Fruit fly (Drosophila melanogaster) S2 (cell line): ENCODE measurements around the gene Ip259.
A peak's percentile ranks its signal among the peaks of the same experiment; 100 is the strongest.

Source experiments
- CG8478 ChIP-seq: fragments of >200 bp; optimal IDR thresholded peaks from 2 replicates; lab custom pipeline; 2018
- CTCF ChIP-seq, 2 experiments: fragments of >200 bp; optimal IDR thresholded peaks; 2 replicates each; lab custom pipeline; 2018

Ip259 gene

DNA sequence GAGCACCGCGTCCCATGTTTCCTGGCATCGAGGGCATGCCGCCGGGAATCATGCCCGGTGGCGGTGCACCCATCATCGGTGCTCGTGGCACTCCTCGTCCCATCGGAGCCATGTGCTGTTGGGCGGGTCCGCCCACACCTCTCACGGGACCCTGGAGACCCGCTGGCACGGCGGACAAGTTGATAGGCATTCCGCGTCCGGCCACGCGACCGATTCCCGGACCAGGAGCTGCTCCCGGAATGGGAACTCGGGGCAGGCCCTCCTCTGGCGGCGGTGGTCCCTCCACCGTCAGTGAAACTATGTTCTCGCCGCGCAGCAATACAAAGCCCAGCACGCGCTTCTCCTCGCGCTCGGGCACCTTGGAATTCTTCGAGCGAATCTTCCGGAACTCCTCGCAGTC is 17.4 kb downstream of the Ip259 start:
- no peak for TF ChIP-seq CTCF (optimal IDR thresholded peaks at IDR 0.05; lab: Kevin White, UChicago)
- TF ChIP-seq CG8478 (lab: Kevin White, UChicago) = no peak

DNA sequence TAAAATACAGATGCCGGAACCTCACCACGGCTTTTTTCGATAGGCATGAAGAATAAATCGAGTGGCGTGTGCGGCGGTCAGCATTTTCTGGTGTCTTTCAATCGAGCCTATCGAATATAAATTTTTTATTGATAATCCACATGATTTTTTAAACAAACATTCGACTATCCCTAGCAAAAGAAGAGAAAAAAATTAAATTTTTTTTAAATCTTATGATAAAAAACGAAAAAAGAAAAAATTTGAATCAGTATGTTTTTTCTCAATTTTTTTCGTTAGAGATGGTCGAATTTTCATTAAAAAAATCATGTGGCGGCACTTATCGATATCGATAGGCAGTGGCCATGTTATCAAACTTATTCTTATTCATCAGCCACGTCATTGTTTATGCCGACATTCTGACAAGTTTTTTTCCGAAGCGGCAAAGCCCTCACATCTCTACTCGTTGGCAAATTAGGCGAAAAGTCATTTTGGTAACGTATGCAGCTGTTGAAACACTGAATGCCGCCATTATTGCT is 18.4 kb downstream of the Ip259 start, which contains the start of the genes SmB and KdelR:
Gene SmB, minus strand, starts transcription at position 94 of the 515 bp plus-strand sequence.
Gene KdelR, plus strand, starts transcription at position 354 of the 515 bp plus-strand sequence.
- TF ChIP-seq CG8478 (lab: Kevin White, UChicago) = no peak
- no peak for TF ChIP-seq CTCF (optimal IDR thresholded peaks at IDR 0.05; lab: Kevin White, UChicago)

DNA sequence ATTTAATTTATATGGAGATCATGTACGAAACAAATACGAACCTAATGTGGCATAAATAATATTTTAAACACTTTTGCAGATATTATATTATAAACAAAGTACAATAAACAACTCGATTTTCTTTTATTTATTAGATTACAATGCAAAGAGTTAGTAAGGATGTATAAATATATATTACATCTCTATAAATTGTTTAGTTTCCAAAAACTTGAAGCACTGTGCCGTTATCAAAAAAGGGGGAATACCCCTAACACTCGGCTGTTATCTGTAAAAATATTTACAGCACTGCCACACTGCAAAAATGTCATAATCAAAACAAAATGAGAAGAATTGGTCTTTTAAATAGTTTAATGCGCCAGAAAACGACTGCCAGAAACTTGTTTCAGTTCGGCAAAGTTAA is 20.4 kb downstream of the Ip259 start, which contains the start of gene CG5188:
Gene CG5188, plus strand, starts transcription at position 302 of the 400 bp plus-strand sequence.
- no peak for TF ChIP-seq CG8478 (lab: Kevin White, UChicago)
- no peak for TF ChIP-seq CTCF (optimal IDR thresholded peaks at IDR 0.05; lab: Kevin White, UChicago)

DNA sequence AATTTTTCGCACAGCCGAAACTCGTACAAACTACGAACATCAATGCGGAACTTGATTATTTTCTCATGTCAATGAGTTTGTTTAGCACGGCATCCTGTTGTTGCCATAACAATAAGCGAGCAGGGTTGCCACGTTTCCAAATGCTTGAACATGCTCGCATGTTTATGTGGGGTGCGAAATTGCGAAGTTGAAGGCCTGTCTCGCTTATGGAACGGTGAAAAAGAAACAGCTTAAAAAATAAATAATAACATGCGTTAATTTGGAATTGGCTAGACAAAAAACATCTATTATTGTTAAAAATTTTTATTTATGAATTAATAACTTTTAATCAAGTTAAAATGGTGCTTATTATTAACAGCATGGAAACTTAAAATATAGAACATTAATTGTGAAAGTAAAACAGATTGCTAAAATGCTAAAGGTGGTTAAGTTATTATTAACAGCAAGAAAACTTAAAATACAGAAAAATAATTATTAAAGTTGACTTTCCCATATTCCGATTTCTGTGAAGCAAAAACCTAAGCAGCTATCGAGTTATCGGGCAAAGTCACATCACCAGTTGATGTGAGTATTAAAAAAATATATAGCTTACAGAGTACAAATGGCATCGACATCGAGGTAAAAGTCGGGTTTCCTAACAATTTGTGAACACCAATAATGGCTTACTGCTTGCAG is 22.8 kb downstream of the Ip259 start, which contains the start of the genes Bug22 and TfIIB:
Gene Bug22, minus strand, starts transcription at position 117 of the 675 bp plus-strand sequence.
Gene TfIIB, plus strand, starts transcription at position 537 of the 675 bp plus-strand sequence.
- TF ChIP-seq CTCF (optimal IDR thresholded peaks at IDR 0.05; lab: Kevin White, UChicago) = no peak
- TF ChIP-seq CG8478 (lab: Kevin White, UChicago) = no peak

DNA sequence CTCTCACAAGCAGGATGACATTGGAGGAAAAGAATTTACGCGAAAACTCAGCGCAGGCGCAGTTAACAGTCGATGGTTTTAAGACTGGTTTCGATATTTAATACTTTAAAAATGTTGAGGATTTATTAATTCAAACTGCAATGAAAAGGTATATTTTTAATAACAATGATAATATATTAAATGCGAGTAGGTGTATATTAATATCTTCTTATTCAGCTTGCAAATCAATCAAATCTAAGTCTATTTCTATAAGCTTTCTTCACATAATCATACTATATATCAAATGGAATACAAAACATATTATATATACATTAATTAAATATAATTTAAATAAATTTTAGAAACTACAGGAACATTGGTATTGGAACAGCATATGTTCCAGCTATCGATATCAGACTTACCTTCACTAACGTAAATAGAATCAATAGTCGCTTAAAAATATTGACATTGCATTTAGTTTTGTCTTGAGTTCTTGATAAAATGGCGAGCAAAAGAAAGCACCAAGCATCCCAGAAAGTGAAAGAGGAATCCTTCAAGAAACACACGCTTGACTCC is 27.5 kb downstream of the Ip259 start, which contains the start of the genes TBC1D16 and holn1:
Gene TBC1D16, minus strand, starts transcription at position 51 of the 555 bp plus-strand sequence.
Gene holn1, plus strand, starts transcription at position 390 of the 555 bp plus-strand sequence.
- TF ChIP-seq CTCF (optimal IDR thresholded peaks at IDR 0.05; lab: Kevin White, UChicago) (no peak), CG8478 (lab: Kevin White, UChicago) (no peak)

DNA sequence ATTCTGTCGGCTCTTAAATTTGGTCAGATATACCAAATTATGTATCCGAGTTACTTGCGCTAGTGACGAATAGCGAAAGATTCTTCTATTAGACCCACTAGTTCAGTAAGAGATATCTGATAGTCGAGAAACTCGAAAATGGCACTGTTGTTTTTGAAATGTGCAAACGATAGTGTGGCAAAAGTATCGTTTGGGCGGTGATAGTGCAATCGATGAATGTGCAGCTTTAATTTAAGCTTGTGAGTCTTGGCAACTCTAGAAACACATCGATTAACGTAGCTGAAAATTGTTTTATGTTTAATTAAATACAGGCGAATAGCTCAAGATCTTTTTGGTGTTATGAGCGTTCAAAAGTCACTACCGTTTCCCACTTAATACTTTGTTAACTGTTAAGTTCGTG is 29.2 kb downstream of the Ip259 start, which contains the start of gene STUB1:
Gene STUB1, plus strand, starts transcription at position 232 of the 400 bp plus-strand sequence.
- TF ChIP-seq CG8478 (lab: Kevin White, UChicago) (no peak), CTCF (optimal IDR thresholded peaks at IDR 0.05; lab: Kevin White, UChicago) (no peak)

DNA sequence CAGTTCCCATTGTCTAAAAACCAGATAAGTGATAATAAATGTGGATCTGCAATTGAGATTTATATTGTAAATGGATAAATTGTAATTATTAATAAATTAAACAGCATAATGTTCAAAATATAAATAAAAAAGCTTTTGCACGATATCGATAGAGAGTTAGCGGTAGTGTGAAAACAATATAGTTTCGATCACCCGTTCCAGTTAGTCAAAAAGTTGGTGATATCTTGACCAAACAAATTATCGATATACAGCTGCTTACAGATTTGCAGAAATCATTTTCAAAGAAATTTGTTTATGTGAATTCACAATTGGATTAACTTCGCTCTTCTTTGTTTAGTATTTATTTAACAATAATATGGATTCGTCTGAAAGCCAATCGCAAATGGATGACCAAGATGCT is 31.0 kb downstream of the Ip259 start, which contains the start of gene Nse4:
Gene Nse4, plus strand, starts transcription at position 267 of the 400 bp plus-strand sequence.
- TF ChIP-seq CTCF (optimal IDR thresholded peaks at IDR 0.05; lab: Kevin White, UChicago) (no peak), CG8478 (lab: Kevin White, UChicago) (no peak)

DNA sequence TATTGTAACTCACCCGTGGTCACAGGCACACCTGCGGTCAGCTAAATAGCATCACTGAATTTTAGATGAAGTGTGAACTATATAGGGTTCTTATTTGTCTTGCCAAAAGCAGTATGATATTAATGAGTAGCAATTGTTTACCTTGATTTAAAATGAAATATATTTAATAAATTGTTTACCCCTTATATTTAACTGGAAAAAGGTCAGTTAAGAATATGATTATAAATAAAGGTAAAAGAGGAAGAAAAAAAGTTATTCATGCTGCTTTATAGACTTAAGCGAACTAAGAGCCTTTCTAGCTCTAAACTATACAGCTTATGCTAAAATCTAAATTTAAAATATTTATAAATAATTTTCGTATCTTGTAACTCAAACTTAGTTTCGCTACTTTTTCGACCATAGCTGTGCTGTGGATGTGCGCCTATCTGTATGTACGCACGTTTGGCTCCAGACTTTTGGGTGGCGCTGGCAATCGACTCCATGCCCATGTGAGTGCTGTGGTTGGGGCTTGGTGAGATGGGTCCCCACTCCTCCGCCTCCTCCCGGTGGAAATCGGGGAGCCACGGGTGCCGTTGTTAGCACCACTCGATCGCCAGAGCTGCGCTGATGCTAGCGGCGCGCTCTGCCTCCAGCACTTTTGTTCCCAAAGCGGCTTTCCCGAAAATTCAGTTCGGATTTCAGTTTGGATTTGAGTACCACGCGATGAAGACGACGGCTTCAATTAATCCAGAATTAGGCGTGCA is 34.1 kb downstream of the Ip259 start, which contains the start of gene loh:
Gene loh, plus strand, starts transcription at position 487 of the 743 bp plus-strand sequence.
- TF ChIP-seq CG8478 (lab: Kevin White, UChicago) (no peak), CTCF (optimal IDR thresholded peaks at IDR 0.05; lab: Kevin White, UChicago) (no peak)

DNA sequence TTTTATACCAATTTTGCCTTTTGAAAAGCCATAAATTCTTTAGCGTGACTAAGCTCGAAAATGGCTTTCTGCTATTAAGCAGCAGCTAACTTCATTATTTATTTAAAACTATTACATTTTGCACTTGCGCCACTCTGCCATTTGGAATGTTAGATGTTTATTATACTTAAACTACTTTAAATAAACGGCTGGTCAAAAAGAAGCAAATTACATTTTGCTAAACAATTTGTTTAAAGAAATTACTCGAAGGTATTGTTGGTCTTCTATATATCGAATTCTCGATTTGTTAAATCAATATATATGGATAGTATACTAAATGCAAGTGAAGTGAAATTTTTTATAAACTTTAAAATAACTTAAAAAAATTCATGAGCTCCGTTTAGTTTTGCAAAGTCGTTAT is 44.1 kb downstream of the Ip259 start, which contains the start of gene ppk10:
Gene ppk10, minus strand, starts transcription at position 101 of the 400 bp plus-strand sequence.
- TF ChIP-seq CG8478 (lab: Kevin White, UChicago) = no peak
- no peak for TF ChIP-seq CTCF (optimal IDR thresholded peaks at IDR 0.05; lab: Kevin White, UChicago)

DNA sequence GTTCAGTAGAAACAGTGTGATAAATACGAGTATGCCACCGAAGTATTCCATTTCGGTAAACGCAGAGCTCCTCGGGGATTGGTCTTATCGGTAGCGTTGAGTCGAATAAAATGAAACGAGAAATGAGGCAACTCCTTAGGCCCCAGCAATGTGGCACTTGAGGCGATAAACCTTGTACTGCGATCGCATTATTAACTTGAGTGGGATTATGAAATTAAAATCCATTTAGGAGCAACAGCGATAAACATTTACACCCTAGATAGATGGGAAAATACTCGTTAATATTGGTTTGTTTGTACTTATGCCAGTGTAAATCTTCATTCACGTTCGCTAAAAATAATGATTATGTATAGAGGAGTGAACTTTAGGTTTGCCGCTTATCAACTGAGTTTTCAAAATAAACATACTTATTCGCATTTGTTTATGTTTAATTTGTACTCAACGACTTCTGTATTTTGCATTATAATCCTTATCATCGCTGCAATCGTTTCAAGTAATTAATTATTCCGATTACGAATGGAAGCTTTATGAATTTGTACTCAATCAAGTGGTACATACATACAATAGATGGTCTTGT is 47.9 kb downstream of the Ip259 start:
- TF ChIP-seq CG8478 (lab: Kevin White, UChicago) = no peak
- no peak for TF ChIP-seq CTCF (optimal IDR thresholded peaks at IDR 0.05; lab: Kevin White, UChicago)

DNA sequence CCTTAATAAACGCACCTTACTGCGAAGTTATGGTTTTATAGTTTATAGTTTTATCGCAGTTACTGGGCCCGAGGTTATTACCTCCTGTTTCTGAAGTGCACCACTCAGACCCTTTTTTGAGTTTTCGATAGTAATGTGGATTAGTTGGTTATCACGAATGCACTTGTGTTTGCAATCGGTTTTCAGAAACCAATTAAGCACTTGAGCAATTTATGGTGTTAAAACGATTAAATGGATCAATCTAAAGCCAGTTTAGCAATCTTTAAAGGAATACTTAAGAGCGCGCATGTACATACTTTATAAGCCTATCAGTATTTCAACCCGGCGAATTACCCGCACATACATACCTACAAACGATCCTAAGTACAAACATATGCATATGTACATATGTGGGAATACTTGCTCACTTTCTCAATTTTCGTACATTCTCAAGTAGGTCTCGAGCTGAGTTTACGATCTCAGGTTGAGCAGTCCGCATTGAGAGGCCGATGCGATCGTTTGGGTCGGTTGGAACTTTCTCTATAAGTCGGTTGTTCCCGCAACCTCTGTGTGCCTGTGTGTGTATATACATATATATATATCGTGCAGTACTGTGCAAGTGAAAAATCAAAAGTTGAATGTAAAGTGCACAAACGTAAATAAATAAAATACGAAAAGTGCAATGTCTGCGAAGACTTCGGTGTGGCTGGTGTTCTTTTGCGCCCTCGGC is 49.2 kb downstream of the Ip259 start, which contains the start of the genes LManI and LManII:
Gene LManI, minus strand, starts transcription at position 51 of the 709 bp plus-strand sequence.
Gene LManII, plus strand, starts transcription at position 468 of the 709 bp plus-strand sequence.
- TF ChIP-seq CTCF (optimal IDR thresholded peaks at IDR 0.05; lab: Kevin White, UChicago) (no peak), CG8478 (lab: Kevin White, UChicago) (no peak)

DNA sequence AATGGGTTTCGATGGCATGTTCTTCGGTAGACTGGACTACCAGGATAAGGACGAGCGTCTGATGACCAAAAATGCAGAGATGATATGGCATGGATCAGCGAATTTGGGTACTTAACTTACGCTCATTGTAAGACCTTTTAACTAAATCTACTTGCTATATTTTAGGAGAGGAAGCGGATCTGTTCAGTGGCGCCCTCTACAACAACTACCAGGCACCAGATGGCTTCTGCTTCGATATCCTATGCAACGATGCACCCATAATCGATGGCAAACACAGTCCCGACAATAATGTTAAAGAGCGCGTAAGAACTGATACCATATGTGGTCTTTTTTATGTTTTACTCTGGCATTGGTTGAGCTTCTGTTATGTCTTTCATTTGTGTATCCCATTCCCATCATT is 50.8 kb downstream of the Ip259 start:
- TF ChIP-seq CG8478 (lab: Kevin White, UChicago) (no peak), CTCF (optimal IDR thresholded peaks at IDR 0.05; lab: Kevin White, UChicago) (peak; percentile 81 to 83)
